Worm (Caenorhabditis elegans) whole organism, L3 larva: ENCODE results near the gene R01H2.7.

Experiments used
- aly-2 ChIP-seq: fragments of 150-350 bp; optimal IDR thresholded peaks from 2 replicates; lab custom pipeline; 2014; ENCODE audit warnings: missing biosample characterization, missing genetic modification characterization
- ama-1 ChIP-seq: fragments of 150-350 bp; optimal IDR thresholded peaks from 2 replicates; lab custom pipeline; 2018
- ceh-82 ChIP-seq: fragments of 150-350 bp; optimal IDR thresholded peaks from 2 replicates; lab custom pipeline; 2014; ENCODE audit warnings: missing biosample characterization, missing genetic modification characterization
- daf-12 ChIP-seq: fragments of 150-350 bp; optimal IDR thresholded peaks from 2 replicates; lab custom pipeline; 2014; ENCODE audit warnings: missing biosample characterization, missing genetic modification reagents, missing genetic modification characterization
- fkh-10 ChIP-seq: sonication (generic microtip); optimal IDR thresholded peaks from 2 replicates; lab custom pipeline; 2017; ENCODE audit warnings: missing biosample characterization, missing genetic modification reagents, missing genetic modification characterization
- snpc-4 ChIP-seq: fragments of 150-350 bp; optimal IDR thresholded peaks from 2 replicates; lab custom pipeline; 2014; ENCODE audit warnings: missing biosample characterization, missing genetic modification characterization
- unc-39 ChIP-seq: sonication (generic microtip); optimal IDR thresholded peaks from 4 replicates; lab custom pipeline; 2017; ENCODE audit warnings: missing biosample characterization, missing genetic modification characterization
- unc-62 ChIP-seq: fragments of 150-350 bp; sonication (generic microtip); optimal IDR thresholded peaks from 4 replicates; lab custom pipeline; 2014; ENCODE audit warnings: missing biosample characterization, missing genetic modification reagents, missing genetic modification characterization

DNA sequence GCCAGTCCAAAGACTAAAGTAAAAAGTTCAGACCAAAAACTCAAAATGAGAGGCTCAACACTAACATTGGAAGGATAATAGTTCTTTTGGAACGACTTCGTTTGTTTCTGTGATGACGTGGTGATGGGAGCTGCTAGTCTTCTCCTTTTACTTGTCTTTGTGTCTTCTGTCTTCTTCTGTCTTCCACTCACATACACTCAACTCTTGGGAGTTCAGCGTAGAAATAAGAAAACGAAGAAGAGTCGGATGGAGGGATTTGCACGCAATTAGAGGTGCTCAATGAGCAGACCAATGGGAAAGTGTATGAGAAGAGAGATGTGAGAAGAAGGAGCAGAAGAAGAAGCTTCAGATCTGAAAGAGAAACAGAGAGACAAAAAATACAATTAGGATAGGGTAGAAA lies 33.5 kb downstream of the R01H2.7 start:
- TF ChIP-seq snpc-4 (tag; lab: Kevin White, UChicago) (no peak), unc-62 (GFP tag; lab: Kevin White, UChicago) (no peak), fkh-10 (GFP tag; lab: Kevin White, UChicago) (no peak), ama-1 (lab: Kevin White, UChicago) (no peak), daf-12 (tag; lab: Kevin White, UChicago) (no peak), ceh-82 (tag; lab: Kevin White, UChicago) (no peak), unc-39 (tag; lab: Kevin White, UChicago) (no peak), aly-2 (no peak)
